Fruit fly (Drosophila melanogaster) whole organism, wandering third instar larva: ENCODE results near the gene CG15773.

ENCODE experiments used
- Abd-B ChIP-seq: fragments of >200 bp; optimal IDR thresholded peaks from 2 replicates; lab custom pipeline; 2017; ENCODE audit warnings: missing biosample characterization, missing genetic modification characterization
- CG32264 ChIP-seq: fragments of 200-800 bp; sonication (Bioruptor generic); optimal IDR thresholded peaks from 2 replicates; lab custom pipeline; 2016; ENCODE audit warnings: missing biosample characterization, missing genetic modification characterization
- CG9705 ChIP-seq: fragments of 200-800 bp; sonication (Bioruptor generic); optimal IDR thresholded peaks from 2 replicates; lab custom pipeline; 2018; ENCODE audit warnings: missing biosample characterization, mild to moderate bottlenecking, missing genetic modification characterization
- CrebA ChIP-seq: fragments of 200-800 bp; sonication (Bioruptor generic); optimal IDR thresholded peaks from 2 replicates; lab custom pipeline; 2016; ENCODE audit warnings: missing biosample characterization, mild to moderate bottlenecking, missing genetic modification characterization, borderline replicate concordance
- Dfd ChIP-seq: fragments of >200 bp; optimal IDR thresholded peaks from 2 replicates; lab custom pipeline; 2017; ENCODE audit warnings: missing biosample characterization, missing genetic modification characterization
- Dif ChIP-seq: fragments of 200-275, 200-300 bp; sonication (Bioruptor generic); optimal IDR thresholded peaks from 2 replicates; lab custom pipeline; 2018; ENCODE audit warnings: missing biosample characterization, missing genetic modification characterization; ENCODE audit not compliant: partially characterized antibody
- GATAd ChIP-seq: sonication (Bioruptor generic); optimal IDR thresholded peaks from 2 replicates; lab custom pipeline; 2016; ENCODE audit warnings: missing biosample characterization, missing genetic modification characterization
- HLH106 ChIP-seq: fragments of 200-800 bp; optimal IDR thresholded peaks from 3 replicates; lab custom pipeline; 2019; ENCODE audit warnings: missing biosample characterization, mild to moderate bottlenecking, missing genetic modification characterization, moderate library complexity
- Hnf4 ChIP-seq: fragments of 200-800 bp; sonication (Bioruptor generic); optimal IDR thresholded peaks from 2 replicates; lab custom pipeline; 2016; ENCODE audit warnings: missing biosample characterization, mild to moderate bottlenecking, missing genetic modification characterization
- Hr78 ChIP-seq: fragments of >200 bp; optimal IDR thresholded peaks from 2 replicates; lab custom pipeline; 2017; ENCODE audit warnings: missing biosample characterization, missing genetic modification characterization
- Hr83 ChIP-seq: fragments of 200-300 bp; sonication (Bioruptor generic); optimal IDR thresholded peaks from 2 replicates; lab custom pipeline; 2016; ENCODE audit warnings: missing biosample characterization, mild to moderate bottlenecking, missing genetic modification characterization, moderate library complexity; ENCODE audit not compliant: poor library complexity, severe bottlenecking
- Jra ChIP-seq: sonication (Bioruptor generic); optimal IDR thresholded peaks from 2 replicates; lab custom pipeline; 2016; ENCODE audit warnings: missing biosample characterization, missing genetic modification characterization
- Mio ChIP-seq: sonication (Bioruptor generic); optimal IDR thresholded peaks from 2 replicates; lab custom pipeline; 2016; ENCODE audit warnings: missing biosample characterization, missing genetic modification characterization
- Myc ChIP-seq: fragments of >200 bp; optimal IDR thresholded peaks from 2 replicates; lab custom pipeline; 2017
- N ChIP-seq: fragments of >200 bp; optimal IDR thresholded peaks from 2 replicates; lab custom pipeline; 2018; ENCODE audit warnings: missing biosample characterization, missing external identifiers, missing genetic modification characterization
- OdsH ChIP-seq: fragments of 200-800 bp; sonication (Bioruptor generic); optimal IDR thresholded peaks from 2 replicates; lab custom pipeline; 2016; ENCODE audit warnings: missing biosample characterization, mild to moderate bottlenecking, missing genetic modification characterization
- Rel ChIP-seq, 2 experiments: fragments of 200-800 bp; sonication (Bioruptor generic) in 1 of 2; optimal IDR thresholded peaks; 2 replicates in 1 of 2; 3 replicates in 1 of 2; lab custom pipeline; 2016 to 2019; ENCODE audit warnings: mild to moderate bottlenecking in 2 of 2, missing biosample characterization in 2 of 2, missing genetic modification characterization in 2 of 2, moderate library complexity in 1 of 2
- Sp1 ChIP-seq: fragments of 200-800 bp; sonication (Bioruptor generic); optimal IDR thresholded peaks from 3 replicates; lab custom pipeline; 2019; ENCODE audit warnings: missing biosample characterization, mild to moderate bottlenecking, missing genetic modification characterization, moderate library complexity
- Vsx2 ChIP-seq: fragments of 200-300, 225-300 bp; sonication (Bioruptor generic); optimal IDR thresholded peaks from 2 replicates; lab custom pipeline; 2018; ENCODE audit warnings: missing biosample characterization, missing genetic modification characterization; ENCODE audit not compliant: partially characterized antibody
- br ChIP-seq: fragments of 200-800 bp; sonication (Bioruptor generic); optimal IDR thresholded peaks from 2 replicates; lab custom pipeline; 2016; ENCODE audit warnings: missing biosample characterization, missing genetic modification characterization
- brk ChIP-seq: fragments of 200-800 bp; sonication (Bioruptor generic); optimal IDR thresholded peaks from 2 replicates; lab custom pipeline; 2016; ENCODE audit warnings: missing biosample characterization, mild to moderate bottlenecking, missing genetic modification characterization
- dl ChIP-seq, 2 experiments: fragments of 175-275, 200-275 bp in 1 of 2; fragments of 200-275 bp in 1 of 2; sonication (Bioruptor generic); optimal IDR thresholded peaks; lab custom pipeline; 2018; ENCODE audit warnings: mild to moderate bottlenecking in 2 of 2, missing biosample characterization in 2 of 2, missing genetic modification characterization in 2 of 2, moderate library complexity in 2 of 2; ENCODE audit not compliant: partially characterized antibody in 2 of 2, insufficient read depth in 1 of 2
- dmrt93B ChIP-seq: fragments of 200-800 bp; sonication (Bioruptor generic); optimal IDR thresholded peaks from 2 replicates; lab custom pipeline; 2018; ENCODE audit warnings: missing biosample characterization, mild to moderate bottlenecking, missing genetic modification characterization
- dsf ChIP-seq: sonication (Bioruptor generic); optimal IDR thresholded peaks from 2 replicates; lab custom pipeline; 2016; ENCODE audit warnings: missing biosample characterization, missing genetic modification characterization, borderline replicate concordance
- ey ChIP-seq: fragments of 200-800 bp; sonication (Bioruptor generic); optimal IDR thresholded peaks from 2 replicates; lab custom pipeline; 2016; ENCODE audit warnings: missing biosample characterization, missing genetic modification characterization
- foxo ChIP-seq, 2 experiments: fragments of 200-800 bp; sonication (Bioruptor generic); optimal IDR thresholded peaks; 2 replicates in 1 of 2; 3 replicates in 1 of 2; lab custom pipeline; 2016 to 2017; ENCODE audit warnings: missing biosample characterization in 2 of 2, missing genetic modification characterization in 2 of 2
- fru ChIP-seq: fragments of 200-800 bp; sonication (Bioruptor generic); optimal IDR thresholded peaks from 3 replicates; lab custom pipeline; 2016; ENCODE audit warnings: missing biosample characterization, mild to moderate bottlenecking, missing genetic modification characterization
- h ChIP-seq: fragments of 200-800 bp; sonication (Bioruptor generic); optimal IDR thresholded peaks from 3 replicates; lab custom pipeline; 2016; ENCODE audit warnings: missing biosample characterization, mild to moderate bottlenecking, missing genetic modification characterization
- jim ChIP-seq: fragments of 175-275, 200-325 bp; sonication (Bioruptor generic); optimal IDR thresholded peaks from 2 replicates; lab custom pipeline; 2016; ENCODE audit warnings: missing biosample characterization, mild to moderate bottlenecking, missing genetic modification characterization
- lola ChIP-seq: fragments of >200 bp; optimal IDR thresholded peaks from 2 replicates; lab custom pipeline; 2017; ENCODE audit warnings: missing biosample characterization, missing genetic modification characterization
- pan ChIP-seq: fragments of >200 bp; optimal IDR thresholded peaks from 2 replicates; lab custom pipeline; 2017
- psq ChIP-seq: fragments of 200-800 bp; sonication (Bioruptor generic); optimal IDR thresholded peaks from 3 replicates; lab custom pipeline; 2017; ENCODE audit warnings: missing biosample characterization, mild to moderate bottlenecking, missing genetic modification characterization, moderate library complexity
- rgr ChIP-seq: fragments of 200-800 bp; sonication (Bioruptor generic); optimal IDR thresholded peaks from 3 replicates; lab custom pipeline; 2016; ENCODE audit warnings: missing biosample characterization, mild to moderate bottlenecking, missing genetic modification characterization
- sage ChIP-seq: fragments of 200-800 bp; sonication (Bioruptor generic); optimal IDR thresholded peaks from 2 replicates; lab custom pipeline; 2016; ENCODE audit warnings: missing biosample characterization, mild to moderate bottlenecking, missing genetic modification characterization
- sv ChIP-seq: fragments of 200-800 bp; sonication (Bioruptor generic); optimal IDR thresholded peaks from 3 replicates; lab custom pipeline; 2016; ENCODE audit warnings: missing biosample characterization, missing genetic modification characterization
- tai ChIP-seq: sonication (Bioruptor generic); optimal IDR thresholded peaks from 2 replicates; lab custom pipeline; 2016; ENCODE audit warnings: missing biosample characterization, missing genetic modification characterization
- usp ChIP-seq: fragments of >200 bp; optimal IDR thresholded peaks from 2 replicates; lab custom pipeline; 2017; ENCODE audit warnings: missing biosample characterization, missing genetic modification characterization
- woc ChIP-seq: sonication (Bioruptor generic); optimal IDR thresholded peaks from 2 replicates; lab custom pipeline; 2016; ENCODE audit warnings: missing biosample characterization, mild to moderate bottlenecking, missing genetic modification characterization

The CG15773 gene

dm6 chrX:5744277-5744846, 11.8 kb downstream of the CG15773 start:
- no peak for TF ChIP-seq Abd-B (GFP tag; lab: Kevin White, UChicago)
- no peak for TF ChIP-seq Vsx2 (GFP tag; lab: Kevin White, UChicago)
- TF ChIP-seq Myc (lab: Kevin White, UChicago), result no peak
- TF ChIP-seq fru (GFP tag; lab: Kevin White, UChicago), result no peak
- no peak for TF ChIP-seq rgr (GFP tag; lab: Kevin White, UChicago)
- TF ChIP-seq Dfd, result no peak
- TF ChIP-seq br (GFP tag; lab: Kevin White, UChicago), result no peak
- peak; percentile 28 for TF ChIP-seq psq (GFP tag; lab: Kevin White, UChicago)

- TF ChIP-seq HLH106 (tag; lab: Kevin White, UChicago), result no peak
- TF ChIP-seq Rel (GFP tag; optimal IDR thresholded peaks at IDR 0.05; lab: Kevin White, UChicago), result no peak
- no peak for TF ChIP-seq Rel (tag; optimal IDR thresholded peaks at IDR 0.05; lab: Kevin White, UChicago)
- no peak for TF ChIP-seq Mio (GFP tag; lab: Kevin White, UChicago)
- no peak for TF ChIP-seq dmrt93B (GFP tag; lab: Kevin White, UChicago)
- no peak for TF ChIP-seq Dif (GFP tag; lab: Kevin White, UChicago)
- TF ChIP-seq OdsH (GFP tag; lab: Kevin White, UChicago), result no peak
- no peak for TF ChIP-seq GATAd (GFP tag; lab: Kevin White, UChicago)
- TF ChIP-seq pan (lab: Kevin White, UChicago), result no peak
- TF ChIP-seq Sp1 (GFP tag; lab: Kevin White, UChicago), result no peak
- no peak for TF ChIP-seq sage (GFP tag; lab: Kevin White, UChicago)
- TF ChIP-seq Myc (lab: Kevin White, UChicago), result no peak
- TF ChIP-seq lola (GFP tag; lab: Kevin White, UChicago), result no peak
- no peak for TF ChIP-seq Dfd
- TF ChIP-seq woc (GFP tag; lab: Kevin White, UChicago), result peak; percentile 74
- no peak for TF ChIP-seq CG32264 (GFP tag; lab: Kevin White, UChicago)
- TF ChIP-seq dl (GFP tag; optimal IDR thresholded peaks at IDR 0.05; lab: Kevin White, UChicago; ENCODE audit: insufficient read depth in 1 of 2, partially characterized antibody in 2 of 2), result no peak
- no peak for TF ChIP-seq Jra (GFP tag; lab: Kevin White, UChicago)
- TF ChIP-seq dsf, result no peak
- TF ChIP-seq Abd-B (GFP tag; lab: Kevin White, UChicago), result no peak
- no peak for TF ChIP-seq CrebA (GFP tag; lab: Kevin White, UChicago)
- TF ChIP-seq h (GFP tag; lab: Kevin White, UChicago), result peak; percentile 23
- peak; percentile 13 for TF ChIP-seq ey
- no peak for TF ChIP-seq sv (GFP tag; lab: Kevin White, UChicago)
- no peak for TF ChIP-seq psq (GFP tag; lab: Kevin White, UChicago)
- no peak for TF ChIP-seq jim
- no peak for TF ChIP-seq tai (GFP tag; lab: Kevin White, UChicago)
- peak; percentile 29 for TF ChIP-seq Hr83 (GFP tag; lab: Kevin White, UChicago)
- TF ChIP-seq rgr (GFP tag; lab: Kevin White, UChicago), result peak; percentile 13
- peak; percentile 8 for TF ChIP-seq fru (GFP tag; lab: Kevin White, UChicago)
- TF ChIP-seq CG9705, result no peak
- TF ChIP-seq foxo (GFP tag; optimal IDR thresholded peaks at IDR 0.05; lab: Kevin White, UChicago), result peak in 1 of 2 experiments; percentile 39
- no peak for TF ChIP-seq Hnf4 (GFP tag; lab: Kevin White, UChicago)
- TF ChIP-seq Hr78, result no peak
- TF ChIP-seq N, result no peak
- TF ChIP-seq usp (GFP tag; lab: Kevin White, UChicago), result no peak
- TF ChIP-seq brk, result no peak
- peak; percentile 44 for TF ChIP-seq br (GFP tag; lab: Kevin White, UChicago)
- no peak for TF ChIP-seq Vsx2 (GFP tag; lab: Kevin White, UChicago)
These were observed 12.6 kb downstream of the CG15773 start for dm6 chrX:5744992-5745732.
